Fruit fly (Drosophila melanogaster) whole organism, embryonic: ENCODE data around the gene Rab23.
A peak's percentile ranks its signal among the peaks of the same experiment; 100 is the strongest.

ENCODE experiments used
- Bgb ChIP-seq: fragments of 200-800 bp; sonication (Bioruptor generic); IDR thresholded peaks from 2 replicates; pipeline ENCODE4 v1.3.6; 2022; ENCODE audit warnings: missing biosample characterization, missing genetic modification characterization; ENCODE audit not compliant: partially characterized antibody
- Bteb2 ChIP-seq: fragments of 200-800 bp; sonication (Bioruptor generic); optimal IDR thresholded peaks from 2 replicates; lab custom pipeline; 2016; ENCODE audit warnings: missing biosample characterization, missing genetic modification characterization
- CG10209 ChIP-seq: fragments of 200-800 bp; sonication (Bioruptor generic); optimal IDR thresholded peaks from 3 replicates; lab custom pipeline; 2017; ENCODE audit warnings: missing biosample characterization, mild to moderate bottlenecking, missing genetic modification characterization, missing genetic modification reagents
- CG12219 ChIP-seq: fragments of 200-800 bp; sonication (Bioruptor generic); optimal IDR thresholded peaks from 3 replicates; lab custom pipeline; 2018; ENCODE audit warnings: missing biosample characterization, mild to moderate bottlenecking, missing genetic modification characterization
- CG13775 ChIP-seq: fragments of 200-800 bp; sonication (Bioruptor generic); optimal IDR thresholded peaks from 3 replicates; lab custom pipeline; 2017; ENCODE audit warnings: missing biosample characterization, mild to moderate bottlenecking, missing genetic modification characterization
- CG15479 ChIP-seq: fragments of 200-800 bp; sonication (Bioruptor generic); optimal IDR thresholded peaks from 3 replicates; lab custom pipeline; 2019; ENCODE audit warnings: missing biosample characterization, mild to moderate bottlenecking, missing genetic modification characterization, moderate library complexity
- CG1603 ChIP-seq: fragments of 200-800 bp; sonication (Bioruptor generic); optimal IDR thresholded peaks from 2 replicates; lab custom pipeline; 2019; ENCODE audit warnings: missing biosample characterization, mild to moderate bottlenecking, missing genetic modification characterization, moderate library complexity
- CG1647 ChIP-seq: fragments of 200-800 bp; sonication (Bioruptor generic); optimal IDR thresholded peaks from 3 replicates; lab custom pipeline; 2016; ENCODE audit warnings: missing biosample characterization, missing genetic modification characterization
- CG17912 ChIP-seq: fragments of 200-800 bp; sonication (Bioruptor generic); optimal IDR thresholded peaks from 2 replicates; lab custom pipeline; 2018; ENCODE audit warnings: missing biosample characterization, mild to moderate bottlenecking, missing genetic modification characterization
- CG4820 ChIP-seq: fragments of 200-800 bp; sonication (Bioruptor generic); optimal IDR thresholded peaks from 3 replicates; lab custom pipeline; 2016; ENCODE audit warnings: missing biosample characterization, missing genetic modification characterization
- CG7745 ChIP-seq: fragments of 200-800 bp; sonication (Bioruptor generic); optimal IDR thresholded peaks from 2 replicates; lab custom pipeline; 2018; ENCODE audit warnings: missing biosample characterization, mild to moderate bottlenecking, missing genetic modification characterization, moderate library complexity
- CG8281 ChIP-seq: fragments of 200-800 bp; sonication (Bioruptor generic); optimal IDR thresholded peaks from 2 replicates; lab custom pipeline; 2018; ENCODE audit warnings: missing biosample characterization, mild to moderate bottlenecking, missing genetic modification characterization, moderate library complexity
- Dll ChIP-seq: fragments of 200-800 bp; sonication (Bioruptor generic); IDR thresholded peaks from 4 replicates; pipeline ENCODE4 v1.3.6; 2022; ENCODE audit warnings: missing biosample characterization, missing genetic modification characterization; ENCODE audit not compliant: partially characterized antibody
- GATAe ChIP-seq: fragments of 200-800 bp; sonication (Bioruptor generic); conservative IDR thresholded peaks from 2 replicates; pipeline ENCODE4 v1.3.6; 2022; ENCODE audit warnings: missing biosample characterization, missing genetic modification characterization
- MESR4 ChIP-seq: fragments of 200-800 bp; sonication (Bioruptor generic); optimal IDR thresholded peaks from 2 replicates; lab custom pipeline; 2018; ENCODE audit warnings: missing biosample characterization, mild to moderate bottlenecking, missing genetic modification characterization, moderate library complexity
- Oli ChIP-seq: fragments of 200-800 bp; sonication (Bioruptor generic); optimal IDR thresholded peaks from 2 replicates; lab custom pipeline; 2018; ENCODE audit warnings: missing biosample characterization, mild to moderate bottlenecking, missing genetic modification characterization, moderate library complexity
- Sry-β ChIP-seq: fragments of 200-800 bp; sonication (Bioruptor generic); optimal IDR thresholded peaks from 2 replicates; lab custom pipeline; 2018; ENCODE audit warnings: missing biosample characterization, mild to moderate bottlenecking, missing genetic modification characterization, moderate library complexity
- Stat92E ChIP-seq, 3 experiments: fragments of >200 bp in 2 of 3; fragments of 200-800 bp in 1 of 3; sonication (Bioruptor generic) in 1 of 3; optimal IDR thresholded peaks; 2 replicates each; lab custom pipeline; 2017 to 2019; ENCODE audit warnings: missing biosample characterization in 3 of 3, missing genetic modification characterization in 3 of 3, mild to moderate bottlenecking in 1 of 3, moderate library complexity in 1 of 3
- Trl ChIP-seq, 3 experiments: fragments of >200 bp in 2 of 3; fragments of 200-800 bp in 1 of 3; sonication (Bioruptor generic) in 1 of 3; optimal IDR thresholded peaks; 2 replicates in 1 of 3; 3 replicates in 2 of 3; lab custom pipeline; 2016 to 2017; ENCODE audit warnings: missing biosample characterization in 1 of 3, missing genetic modification characterization in 1 of 3
- bbx ChIP-seq: fragments of 200-800 bp; sonication (Bioruptor generic); IDR thresholded peaks from 2 replicates; pipeline ENCODE4 v1.3.6; 2022; ENCODE audit warnings: missing biosample characterization, missing genetic modification characterization; ENCODE audit not compliant: partially characterized antibody
- en ChIP-seq: fragments of 200-800 bp; sonication (Bioruptor generic); optimal IDR thresholded peaks from 2 replicates; lab custom pipeline; 2016; ENCODE audit warnings: missing biosample characterization, missing genetic modification characterization
- exex ChIP-seq: fragments of 200-800 bp; sonication (Bioruptor generic); optimal IDR thresholded peaks from 4 replicates; lab custom pipeline; 2018; ENCODE audit warnings: missing biosample characterization, mild to moderate bottlenecking, missing genetic modification characterization, moderate library complexity
- fru ChIP-seq: fragments of >200 bp; optimal IDR thresholded peaks from 2 replicates; lab custom pipeline; 2017
- gcm2 ChIP-seq: fragments of 200-800 bp; sonication (Bioruptor generic); optimal IDR thresholded peaks from 2 replicates; lab custom pipeline; 2016; ENCODE audit warnings: missing biosample characterization, missing genetic modification characterization
- hbn ChIP-seq: fragments of 200-800 bp; sonication (Bioruptor generic); IDR thresholded peaks from 2 replicates; pipeline ENCODE4 v1.3.6; 2022; ENCODE audit warnings: missing biosample characterization, missing genetic modification characterization; ENCODE audit not compliant: partially characterized antibody
- ken ChIP-seq: fragments of 200-800 bp; sonication (Bioruptor generic); IDR thresholded peaks from 3 replicates; pipeline ENCODE4 v1.3.6; 2022; ENCODE audit warnings: missing biosample characterization, missing genetic modification characterization
- klu ChIP-seq: fragments of 200-800 bp; sonication (Bioruptor generic); IDR thresholded peaks from 2 replicates; pipeline ENCODE4 v1.3.6; 2022; ENCODE audit warnings: missing biosample characterization, missing genetic modification characterization
- lab ChIP-seq: fragments of 200-800 bp; sonication (Bioruptor generic); optimal IDR thresholded peaks from 3 replicates; lab custom pipeline; 2017; ENCODE audit warnings: missing biosample characterization, missing genetic modification characterization, mild to moderate bottlenecking, moderate library complexity, missing genetic modification reagents
- lov ChIP-seq, 2 experiments: fragments of 200-800 bp in 1 of 2; fragments of >200 bp in 1 of 2; sonication (Bioruptor generic) in 1 of 2; IDR thresholded peaks in 1 of 2; optimal IDR thresholded peaks in 1 of 2; 2 replicates in 1 of 2; 3 replicates in 1 of 2; pipeline versions ENCODE4 v1.3.6 to Lab custom; 2017 to 2022; ENCODE audit warnings: missing biosample characterization in 1 of 2, missing genetic modification characterization in 1 of 2
- nerfin-1 ChIP-seq: fragments of 200-800 bp; sonication (Bioruptor generic); optimal IDR thresholded peaks from 3 replicates; lab custom pipeline; 2019; ENCODE audit warnings: missing biosample characterization, mild to moderate bottlenecking, missing genetic modification characterization, moderate library complexity
- pum ChIP-seq: fragments of 200-800 bp; sonication (Bioruptor generic); optimal IDR thresholded peaks from 2 replicates; lab custom pipeline; 2016; ENCODE audit warnings: missing biosample characterization, missing genetic modification characterization
- rib ChIP-seq: fragments of 200-800 bp; sonication (Bioruptor generic); IDR thresholded peaks from 2 replicates; pipeline ENCODE4 v1.3.6; 2022; ENCODE audit warnings: missing biosample characterization, missing genetic modification characterization
- row ChIP-seq: fragments of 200-800 bp; sonication (Bioruptor generic); IDR thresholded peaks from 3 replicates; pipeline ENCODE4 v1.3.6; 2022; ENCODE audit warnings: missing biosample characterization, missing genetic modification characterization
- schlank ChIP-seq: fragments of 200-800 bp; sonication (Bioruptor generic); optimal IDR thresholded peaks from 2 replicates; lab custom pipeline; 2018; ENCODE audit warnings: missing biosample characterization, mild to moderate bottlenecking, missing genetic modification characterization
- sens ChIP-seq: fragments of 200-800 bp; sonication (Bioruptor generic); peaks from one replicate; lab custom pipeline; 2016; ENCODE audit warnings: missing biosample characterization, missing genetic modification characterization
- sens-2 ChIP-seq: fragments of 200-800 bp; sonication (Bioruptor generic); IDR thresholded peaks from 2 replicates; pipeline ENCODE4 v1.3.6; 2022; ENCODE audit warnings: missing biosample characterization, missing genetic modification characterization
- slbo ChIP-seq: fragments of 200-800 bp; sonication (Bioruptor generic); IDR thresholded peaks from 2 replicates; pipeline ENCODE4 v1.3.6; 2022; ENCODE audit warnings: missing biosample characterization, missing genetic modification characterization
- sug ChIP-seq: fragments of 200-800 bp; optimal IDR thresholded peaks from 2 replicates; lab custom pipeline; 2019; ENCODE audit warnings: missing biosample characterization, mild to moderate bottlenecking, missing genetic modification characterization, moderate library complexity
- twi ChIP-seq: fragments of 200-800 bp; optimal IDR thresholded peaks from 2 replicates; lab custom pipeline; 2019; ENCODE audit warnings: missing biosample characterization, mild to moderate bottlenecking, missing genetic modification characterization, moderate library complexity
- zen ChIP-seq: fragments of 200-800 bp; sonication (Bioruptor generic); optimal IDR thresholded peaks from 3 replicates; lab custom pipeline; 2018; ENCODE audit warnings: missing biosample characterization, mild to moderate bottlenecking, missing genetic modification characterization, moderate library complexity
- zf30C ChIP-seq: fragments of 200-800 bp; sonication (Bioruptor generic); optimal IDR thresholded peaks from 3 replicates; lab custom pipeline; 2018; ENCODE audit warnings: missing biosample characterization, mild to moderate bottlenecking, missing genetic modification characterization

Gene Rab23

dm6 chr3R:5671795-5672657 lies 13.2 kb downstream of the Rab23 start (continued):
- TF ChIP-seq CG12219 (GFP tag; lab: Kevin White, UChicago), result no peak
- TF ChIP-seq GATAe (GFP tag; lab: Robert Waterston, UW), result peak; percentile 61; the same call in 1 of the 2 replicates
- TF ChIP-seq nerfin-1 (tag; lab: Kevin White, UChicago), result peak; percentile 5
- no peak for TF ChIP-seq CG10209
- peak; percentile 2 for TF ChIP-seq lab (GFP tag; lab: Kevin White, UChicago)
- peak; percentile 10 for TF ChIP-seq sug (tag; lab: Kevin White, UChicago)
- no peak for TF ChIP-seq pum
- no peak for TF ChIP-seq CG17912 (GFP tag; lab: Kevin White, UChicago)
- no peak for TF ChIP-seq fru (lab: Kevin White, UChicago)
- TF ChIP-seq CG7745 (tag; lab: Kevin White, UChicago), result no peak
- TF ChIP-seq ken (GFP tag; lab: Robert Waterston, UW), result no peak
- TF ChIP-seq Bteb2, result no peak
- TF ChIP-seq CG8281, result peak; percentile 14
- TF ChIP-seq twi (tag; lab: Kevin White, UChicago), result peak; percentile 74
- 0 out of 4 replicates have a peak, but pooled peaks have one; percentile 28 for TF ChIP-seq Dll (GFP tag; lab: Robert Waterston, UW)
- TF ChIP-seq bbx (GFP tag; lab: Robert Waterston, UW), result peak; percentile 27; the same call in 1 of the 2 replicates
- peak; percentile 79 for TF ChIP-seq row
- no peak for TF ChIP-seq rib (GFP tag; lab: Robert Waterston, UW)
- TF ChIP-seq zf30C (GFP tag; lab: Kevin White, UChicago), result no peak
- TF ChIP-seq hbn (GFP tag; lab: Robert Waterston, UW), result 0 out of 2 replicates have a peak, but pooled peaks have one; percentile 24
- TF ChIP-seq Oli (tag; lab: Kevin White, UChicago), result no peak
- no peak for TF ChIP-seq CG13775 (GFP tag; lab: Kevin White, UChicago)
- TF ChIP-seq Sry-β (GFP tag; lab: Kevin White, UChicago), result peak; percentile 92
- TF ChIP-seq gcm2 (GFP tag; lab: Kevin White, UChicago), result peak; percentile 58
- no peak for TF ChIP-seq lov (optimal IDR thresholded peaks at IDR 0.05; lab: Kevin White, UChicago)
- TF ChIP-seq lov (GFP tag; IDR thresholded peaks at IDR 0.05; lab: Robert Waterston, UW), result no peak
- TF ChIP-seq CG1647 (GFP tag; lab: Kevin White, UChicago), result no peak
- 0 out of 2 replicates have a peak, but pooled peaks have one; percentile 9 for TF ChIP-seq sens-2 (GFP tag; lab: Robert Waterston, UW)
- no peak for TF ChIP-seq CG4820 (GFP tag; lab: Kevin White, UChicago)
- TF ChIP-seq exex, result peak; percentile 63
- peak; percentile 90 for TF ChIP-seq CG15479
- no peak for TF ChIP-seq CG1603 (tag; lab: Kevin White, UChicago)
- TF ChIP-seq Trl (optimal IDR thresholded peaks at IDR 0.05; lab: Kevin White, UChicago), result peak; percentile 88 to 89
- no peak for TF ChIP-seq Trl (GFP tag; optimal IDR thresholded peaks at IDR 0.05; lab: Kevin White, UChicago)
- TF ChIP-seq sens (GFP tag; lab: Kevin White, UChicago), result no peak
- no peak for TF ChIP-seq slbo (GFP tag; lab: Robert Waterston, UW)
- TF ChIP-seq Bgb (GFP tag; lab: Robert Waterston, UW), result no peak
- no peak for TF ChIP-seq klu (GFP tag; lab: Robert Waterston, UW)
- peak; percentile 76 for TF ChIP-seq zen (tag; lab: Kevin White, UChicago)
- no peak for TF ChIP-seq en (GFP tag; lab: Kevin White, UChicago)
- no peak for TF ChIP-seq MESR4 (GFP tag; lab: Kevin White, UChicago)
- no peak for TF ChIP-seq schlank (tag; lab: Kevin White, UChicago)
- TF ChIP-seq Stat92E (GFP tag; optimal IDR thresholded peaks at IDR 0.05; lab: Kevin White, UChicago), result no peak
